Worm (Caenorhabditis elegans) whole organism, late embryonic: ENCODE measurements around the gene ubc-13.

Experiments used
- ceh-34 ChIP-seq: sonication (generic microtip); optimal IDR thresholded peaks from 2 replicates; lab custom pipeline; 2016; ENCODE audit warnings: mild to moderate bottlenecking, missing genetic modification characterization, missing compliant biosample characterization
- ceh-48 ChIP-seq: sonication (generic microtip); optimal IDR thresholded peaks from 2 replicates; lab custom pipeline; 2016; ENCODE audit warnings: missing genetic modification characterization, inconsistent platforms, missing compliant biosample characterization
- ceh-9 ChIP-seq: sonication (generic microtip); optimal IDR thresholded peaks from 2 replicates; lab custom pipeline; 2016; ENCODE audit warnings: mild to moderate bottlenecking, missing genetic modification characterization, inconsistent platforms, missing compliant biosample characterization
- che-1 ChIP-seq: sonication (generic microtip); optimal IDR thresholded peaks from 2 replicates; lab custom pipeline; 2016; ENCODE audit warnings: mild to moderate bottlenecking, missing genetic modification characterization, missing compliant biosample characterization
- dve-1 ChIP-seq: sonication (generic microtip); optimal IDR thresholded peaks from 2 replicates; lab custom pipeline; 2017; ENCODE audit warnings: antibody characterized with exemption, mild to moderate bottlenecking, missing genetic modification characterization, missing compliant biosample characterization
- fax-1 ChIP-seq: sonication (generic microtip); optimal IDR thresholded peaks from 2 replicates; lab custom pipeline; 2016; ENCODE audit warnings: missing genotype, missing genetic modification characterization, missing compliant biosample characterization
- fkh-10 ChIP-seq: fragments of 150-350 bp; optimal IDR thresholded peaks from 2 replicates; lab custom pipeline; 2014; ENCODE audit warnings: missing biosample characterization, missing genetic modification reagents, missing genetic modification characterization
- lin-11 ChIP-seq: fragments of 200-800 bp; sonication (Bioruptor generic); optimal IDR thresholded peaks from 2 replicates; lab custom pipeline; 2018; ENCODE audit warnings: mild to moderate bottlenecking, missing genetic modification characterization, missing compliant biosample characterization
- pha-4 ChIP-seq: fragments of 150-350 bp; optimal IDR thresholded peaks from 2 replicates; lab custom pipeline; 2018; ENCODE audit warnings: missing biosample characterization, missing genetic modification reagents, missing genetic modification characterization
- pqm-1 ChIP-seq: sonication (generic microtip); optimal IDR thresholded peaks from 2 replicates; lab custom pipeline; 2016; ENCODE audit warnings: missing genetic modification characterization, missing compliant biosample characterization
- sdc-2 ChIP-seq: sonication (generic microtip); optimal IDR thresholded peaks from 2 replicates; lab custom pipeline; 2016; ENCODE audit warnings: missing genotype, missing genetic modification characterization, missing compliant biosample characterization
- sox-2 ChIP-seq: fragments of 200-800 bp; sonication (Bioruptor generic); IDR thresholded peaks from 2 replicates; pipeline ENCODE4 v1.3.6; 2022; ENCODE audit warnings: missing genetic modification reagents, missing genetic modification characterization, missing compliant biosample characterization
- unc-55 ChIP-seq: sonication (generic microtip); optimal IDR thresholded peaks from 2 replicates; lab custom pipeline; 2017; ENCODE audit warnings: missing biosample characterization, missing genetic modification reagents, missing genetic modification characterization

ce11 chrIV:2935194-2935593 is 9.7 kb upstream of the ubc-13 start:
- TF ChIP-seq lin-11 (tag; lab: Kevin White, UChicago), result no peak
- no peak for TF ChIP-seq ceh-48 (tag; lab: Kevin White, UChicago)
- no peak for TF ChIP-seq ceh-34
- TF ChIP-seq dve-1, result no peak
- no peak for TF ChIP-seq pqm-1 (tag; lab: Kevin White, UChicago)
- TF ChIP-seq fax-1 (tag; lab: Kevin White, UChicago), result no peak
- TF ChIP-seq ceh-9, result no peak
- no peak for TF ChIP-seq pha-4
- TF ChIP-seq unc-55 (GFP tag; lab: Kevin White, UChicago), result no peak
- no peak for TF ChIP-seq fkh-10 (GFP tag; lab: Kevin White, UChicago)
- TF ChIP-seq sox-2 (GFP tag; lab: Robert Waterston, UW), result no peak
- no peak for TF ChIP-seq che-1
- no peak for TF ChIP-seq sdc-2 (tag; lab: Kevin White, UChicago)
